Fruit fly (Drosophila melanogaster) whole organism, embryonic: Measurements from ENCODE around the gene dsf.

Experiments used
- Antp ChIP-seq: fragments of 200-800 bp; sonication (Bioruptor generic); optimal IDR thresholded peaks from 3 replicates; lab custom pipeline; 2016; ENCODE audit warnings: missing biosample characterization, missing genetic modification characterization
- BEAF-32 ChIP-seq: fragments of 200-800 bp; sonication (Bioruptor generic); optimal IDR thresholded peaks from 3 replicates; lab custom pipeline; 2017; ENCODE audit warnings: missing biosample characterization, missing genetic modification characterization, mild to moderate bottlenecking, moderate library complexity, missing genetic modification reagents
- Bteb2 ChIP-seq: fragments of 200-800 bp; sonication (Bioruptor generic); optimal IDR thresholded peaks from 2 replicates; lab custom pipeline; 2016; ENCODE audit warnings: missing biosample characterization, missing genetic modification characterization
- CG12071 ChIP-seq: fragments of 200-800 bp; sonication (Bioruptor generic); optimal IDR thresholded peaks from 3 replicates; lab custom pipeline; 2018; ENCODE audit warnings: missing biosample characterization, mild to moderate bottlenecking, missing genetic modification characterization
- CG12299 ChIP-seq: fragments of 200-800 bp; sonication (Bioruptor generic); optimal IDR thresholded peaks from 2 replicates; lab custom pipeline; 2018; ENCODE audit warnings: missing biosample characterization, mild to moderate bottlenecking, missing genetic modification characterization
- CG17802 ChIP-seq: fragments of 200-800 bp; sonication (Bioruptor generic); optimal IDR thresholded peaks from 2 replicates; lab custom pipeline; 2018; ENCODE audit warnings: missing biosample characterization, mild to moderate bottlenecking, missing genetic modification characterization, moderate library complexity
- CG2712 ChIP-seq: fragments of 200-800 bp; optimal IDR thresholded peaks from 3 replicates; lab custom pipeline; 2019; ENCODE audit warnings: missing biosample characterization, mild to moderate bottlenecking, missing genetic modification characterization, moderate library complexity
- CG2889 ChIP-seq: fragments of 200-800 bp; sonication (Bioruptor generic); IDR thresholded peaks from 3 replicates; pipeline ENCODE4 v1.3.6; 2022; ENCODE audit warnings: missing biosample characterization, missing genetic modification characterization
- CG30020 ChIP-seq: fragments of 200-800 bp; optimal IDR thresholded peaks from 2 replicates; lab custom pipeline; 2019; ENCODE audit warnings: missing biosample characterization, mild to moderate bottlenecking, missing genetic modification characterization, moderate library complexity
- CG32767 ChIP-seq: fragments of 200-800 bp; sonication (Bioruptor generic); IDR thresholded peaks from 2 replicates; pipeline ENCODE4 v1.3.6; 2022; ENCODE audit warnings: missing biosample characterization, missing genetic modification characterization
- CG34224 ChIP-seq: fragments of 200-800 bp; sonication (Bioruptor generic); IDR thresholded peaks from 3 replicates; pipeline ENCODE4 v1.3.6; 2022; ENCODE audit warnings: missing biosample characterization, missing genetic modification characterization; ENCODE audit not compliant: partially characterized antibody
- CG4360 ChIP-seq: fragments of 200-800 bp; sonication (Bioruptor generic); IDR thresholded peaks from 2 replicates; pipeline ENCODE4 v1.3.6; 2022; ENCODE audit warnings: missing biosample characterization, missing genetic modification characterization
- CG4424 ChIP-seq: fragments of 200-800 bp; sonication (Bioruptor generic); optimal IDR thresholded peaks from 3 replicates; lab custom pipeline; 2016; ENCODE audit warnings: missing biosample characterization, missing genetic modification characterization
- CG4854 ChIP-seq: fragments of 200-800 bp; sonication (Bioruptor generic); optimal IDR thresholded peaks from 2 replicates; lab custom pipeline; 2016; ENCODE audit warnings: missing biosample characterization, missing genetic modification characterization, inconsistent platforms
- CG6683 ChIP-seq: fragments of 200-800 bp; sonication (Bioruptor generic); optimal IDR thresholded peaks from 2 replicates; lab custom pipeline; 2017; ENCODE audit warnings: missing biosample characterization, mild to moderate bottlenecking, missing genetic modification characterization, missing genetic modification reagents
- CG9797 ChIP-seq: fragments of 200-800 bp; sonication (Bioruptor generic); optimal IDR thresholded peaks from 3 replicates; lab custom pipeline; 2018; ENCODE audit warnings: missing biosample characterization, mild to moderate bottlenecking, missing genetic modification characterization
- Dip2 ChIP-seq: fragments of 200-800 bp; sonication (Bioruptor generic); IDR thresholded peaks from 2 replicates; pipeline ENCODE4 v1.3.6; 2022; ENCODE audit warnings: missing biosample characterization, missing genetic modification characterization
- Drgx ChIP-seq: fragments of 200-800 bp; sonication (Bioruptor generic); IDR thresholded peaks from 2 replicates; pipeline ENCODE4 v1.3.6; 2022; ENCODE audit warnings: missing biosample characterization, missing genetic modification characterization
- ERR ChIP-seq: fragments of 200-800 bp; sonication (Bioruptor generic); optimal IDR thresholded peaks from 2 replicates; lab custom pipeline; 2016; ENCODE audit warnings: missing biosample characterization, missing genetic modification characterization
- Fer3 ChIP-seq: fragments of 200-800 bp; sonication (Bioruptor generic); optimal IDR thresholded peaks from 2 replicates; lab custom pipeline; 2018; ENCODE audit warnings: missing biosample characterization, mild to moderate bottlenecking, missing genetic modification characterization, moderate library complexity
- Hey ChIP-seq: fragments of 200-800 bp; sonication (Bioruptor generic); optimal IDR thresholded peaks from 3 replicates; lab custom pipeline; 2018; ENCODE audit warnings: missing biosample characterization, mild to moderate bottlenecking, missing genetic modification characterization
- Hr78 ChIP-seq, 2 experiments: fragments of 200-800 bp in 1 of 2; fragments of >200 bp in 1 of 2; sonication (Bioruptor generic) in 1 of 2; optimal IDR thresholded peaks; 2 replicates each; lab custom pipeline; 2017 to 2019; ENCODE audit warnings: missing biosample characterization in 2 of 2, missing genetic modification characterization in 2 of 2, mild to moderate bottlenecking in 1 of 2, moderate library complexity in 1 of 2
- Mes4 ChIP-seq: fragments of 200-800 bp; sonication (Bioruptor generic); optimal IDR thresholded peaks from 2 replicates; lab custom pipeline; 2016; ENCODE audit warnings: missing biosample characterization, missing genetic modification characterization
- Nf-YC ChIP-seq: fragments of 200-800 bp; optimal IDR thresholded peaks from 3 replicates; lab custom pipeline; 2019; ENCODE audit warnings: missing biosample characterization, mild to moderate bottlenecking, missing genetic modification characterization, moderate library complexity
- Opbp ChIP-seq: fragments of 200-800 bp; sonication (Bioruptor generic); IDR thresholded peaks from 3 replicates; pipeline ENCODE4 v1.3.6; 2022; ENCODE audit warnings: missing biosample characterization, missing genetic modification characterization; ENCODE audit not compliant: partially characterized antibody
- Pdp1 ChIP-seq, 2 experiments: fragments of 200-800 bp; sonication (Bioruptor generic); optimal IDR thresholded peaks; 3 replicates each; lab custom pipeline; 2016; ENCODE audit warnings: missing biosample characterization in 2 of 2, missing genetic modification characterization in 2 of 2, mild to moderate bottlenecking in 1 of 2, moderate library complexity in 1 of 2
- al ChIP-seq: fragments of 200-800 bp; sonication (Bioruptor generic); IDR thresholded peaks from 2 replicates; pipeline ENCODE4 v1.3.6; 2022; ENCODE audit warnings: missing biosample characterization, missing genetic modification characterization
- bcd ChIP-seq: fragments of 200-800 bp; sonication (Bioruptor generic); optimal IDR thresholded peaks from 2 replicates; lab custom pipeline; 2017; ENCODE audit warnings: missing biosample characterization, mild to moderate bottlenecking, missing genetic modification characterization
- bigmax ChIP-seq: fragments of 200-800 bp; sonication (Bioruptor generic); optimal IDR thresholded peaks from 2 replicates; lab custom pipeline; 2018; ENCODE audit warnings: missing biosample characterization, mild to moderate bottlenecking, missing genetic modification characterization
- caup ChIP-seq: fragments of 200-800 bp; sonication (Bioruptor generic); optimal IDR thresholded peaks from 3 replicates; lab custom pipeline; 2017; ENCODE audit warnings: missing biosample characterization, mild to moderate bottlenecking, missing genetic modification characterization, moderate library complexity; ENCODE audit not compliant: severe bottlenecking
- corto ChIP-seq: fragments of 200-800 bp; sonication (Bioruptor generic); optimal IDR thresholded peaks from 2 replicates; lab custom pipeline; 2016; ENCODE audit warnings: missing biosample characterization, mild to moderate bottlenecking, missing genetic modification characterization, moderate library complexity
- da ChIP-seq: fragments of 200-800 bp; sonication (Bioruptor generic); optimal IDR thresholded peaks from 2 replicates; lab custom pipeline; 2016; ENCODE audit warnings: missing biosample characterization, missing genetic modification characterization
- dan ChIP-seq: fragments of 200-800 bp; sonication (Bioruptor generic); IDR thresholded peaks from 2 replicates; pipeline ENCODE4 v1.3.6; 2022; ENCODE audit warnings: missing biosample characterization, missing genetic modification characterization
- disco-r ChIP-seq: fragments of 200-800 bp; sonication (Bioruptor generic); optimal IDR thresholded peaks from 2 replicates; lab custom pipeline; 2016; ENCODE audit warnings: missing biosample characterization, missing genetic modification characterization
- eve ChIP-seq, 2 experiments: fragments of >200 bp; optimal IDR thresholded peaks; 2 replicates each; lab custom pipeline; 2017; ENCODE audit warnings: missing biosample characterization in 2 of 2, missing genetic modification characterization in 2 of 2
- gsb-n ChIP-seq: fragments of 200-800 bp; sonication (Bioruptor generic); optimal IDR thresholded peaks from 3 replicates; lab custom pipeline; 2018; ENCODE audit warnings: missing biosample characterization, mild to moderate bottlenecking, missing genetic modification characterization
- klu ChIP-seq: fragments of 200-800 bp; sonication (Bioruptor generic); IDR thresholded peaks from 2 replicates; pipeline ENCODE4 v1.3.6; 2022; ENCODE audit warnings: missing biosample characterization, missing genetic modification characterization
- lilli ChIP-seq: fragments of 200-800 bp; sonication (Bioruptor generic); optimal IDR thresholded peaks from 3 replicates; lab custom pipeline; 2016; ENCODE audit warnings: missing biosample characterization, missing genetic modification characterization
- nerfin-2 ChIP-seq: fragments of 200-800 bp; sonication (Bioruptor generic); IDR thresholded peaks from 2 replicates; pipeline ENCODE4 v1.3.6; 2022; ENCODE audit warnings: missing biosample characterization, missing genetic modification characterization; ENCODE audit not compliant: partially characterized antibody
- pho ChIP-seq: fragments of 200-800 bp; sonication (Bioruptor generic); optimal IDR thresholded peaks from 2 replicates; lab custom pipeline; 2016; ENCODE audit warnings: missing biosample characterization, missing genetic modification characterization
- sens-2 ChIP-seq: fragments of 200-800 bp; sonication (Bioruptor generic); IDR thresholded peaks from 2 replicates; pipeline ENCODE4 v1.3.6; 2022; ENCODE audit warnings: missing biosample characterization, missing genetic modification characterization
- sna ChIP-seq: fragments of 200-800 bp; sonication (Bioruptor generic); IDR thresholded peaks from 2 replicates; pipeline ENCODE4 v1.3.6; 2022; ENCODE audit warnings: missing biosample characterization, missing genetic modification characterization; ENCODE audit not compliant: partially characterized antibody
- ssp ChIP-seq: fragments of 200-800 bp; sonication (Bioruptor generic); IDR thresholded peaks from 2 replicates; pipeline ENCODE4 v1.3.6; 2022; ENCODE audit warnings: missing biosample characterization, missing genetic modification characterization
- tll ChIP-seq, 2 experiments: fragments of 200-800 bp in 1 of 2; fragments of >200 bp in 1 of 2; sonication (Bioruptor generic) in 1 of 2; optimal IDR thresholded peaks; 2 replicates each; lab custom pipeline; 2017 to 2019; ENCODE audit warnings: missing biosample characterization in 2 of 2, missing genetic modification characterization in 2 of 2, mild to moderate bottlenecking in 1 of 2, moderate library complexity in 1 of 2
- tup ChIP-seq: fragments of 200-800 bp; sonication (Bioruptor generic); optimal IDR thresholded peaks from 2 replicates; lab custom pipeline; 2016; ENCODE audit warnings: missing biosample characterization, mild to moderate bottlenecking, missing genetic modification characterization, moderate library complexity
- vnd ChIP-seq: fragments of 200-800 bp; sonication (Bioruptor generic); IDR thresholded peaks from 3 replicates; pipeline ENCODE4 v1.3.6; 2022; ENCODE audit warnings: missing biosample characterization, missing genetic modification characterization; ENCODE audit not compliant: partially characterized antibody
- zf30C ChIP-seq: fragments of 200-800 bp; sonication (Bioruptor generic); optimal IDR thresholded peaks from 3 replicates; lab custom pipeline; 2018; ENCODE audit warnings: missing biosample characterization, mild to moderate bottlenecking, missing genetic modification characterization

dsf gene

DNA sequence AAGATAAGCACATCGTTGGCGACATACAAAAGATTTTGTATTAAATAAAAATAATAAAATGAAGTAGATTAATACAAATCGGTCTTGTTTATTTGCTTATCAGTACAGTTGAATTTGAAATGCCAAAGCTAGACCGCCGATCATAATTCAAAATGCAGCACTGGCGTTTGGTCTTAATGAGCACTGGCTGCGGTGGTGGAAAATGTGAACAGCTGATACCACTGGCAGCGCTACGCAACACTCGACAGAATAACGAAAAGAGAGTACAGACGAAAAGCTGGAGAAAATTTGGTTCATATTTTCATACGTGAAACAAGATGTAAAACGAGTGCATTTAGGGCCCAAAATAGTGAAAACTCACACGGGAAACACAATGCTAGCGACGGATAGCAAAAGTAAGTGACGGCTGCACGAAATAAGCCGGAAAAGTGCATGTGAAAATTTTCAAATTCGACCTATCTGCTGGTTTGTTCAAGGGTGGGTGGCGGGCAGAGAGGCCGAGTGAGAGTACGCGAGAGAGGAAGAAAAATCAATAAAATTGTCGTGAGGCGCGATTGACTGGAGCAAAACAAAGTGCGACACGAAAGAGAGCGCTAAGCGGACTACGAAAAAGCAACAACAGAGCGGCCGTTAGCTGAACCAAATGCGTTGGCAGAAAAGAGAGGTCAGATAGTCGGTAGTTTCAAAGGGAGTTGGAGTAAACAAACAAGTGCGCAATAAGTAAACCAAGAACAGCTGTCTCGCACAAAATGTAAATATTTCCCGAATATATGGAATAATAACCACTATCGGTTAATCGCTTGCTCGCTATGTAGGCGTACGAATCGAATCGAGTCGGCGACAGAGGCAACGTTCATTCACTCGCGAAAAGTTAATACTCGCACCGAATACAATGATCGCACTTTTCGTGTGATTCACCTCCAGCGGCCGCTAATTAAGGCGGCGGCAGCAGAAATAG, 18.6 kb upstream of the dsf start, which contains the start of gene bchs (continued):
- peak; percentile 87 for TF ChIP-seq da (GFP tag; lab: Kevin White, UChicago)
- peak; percentile 67 for TF ChIP-seq Antp (GFP tag; lab: Kevin White, UChicago)
- TF ChIP-seq gsb-n (tag; lab: Kevin White, UChicago): no peak
- TF ChIP-seq CG9797 (GFP tag; lab: Kevin White, UChicago): peak; percentile 17
- peak; percentile 92 for TF ChIP-seq Hey (tag; lab: Kevin White, UChicago)
- TF ChIP-seq disco-r: peak; percentile 90
- peak; percentile 69; the same call in 1 of the 2 replicates for TF ChIP-seq CG32767
- peak; percentile 43 for TF ChIP-seq lilli (GFP tag; lab: Kevin White, UChicago)
- TF ChIP-seq CG17802: peak; percentile 62
- TF ChIP-seq Mes4 (GFP tag; lab: Kevin White, UChicago): peak; percentile 88
- TF ChIP-seq eve (GFP tag; optimal IDR thresholded peaks at IDR 0.05; lab: Kevin White, UChicago): no peak
- peak; percentile 93 for TF ChIP-seq CG6683 (GFP tag; lab: Kevin White, UChicago)
- peak in 1 of 2 experiments; percentile 62 for TF ChIP-seq Pdp1 (GFP tag; optimal IDR thresholded peaks at IDR 0.05; lab: Kevin White, UChicago)
- no peak for TF ChIP-seq Nf-YC (tag; lab: Kevin White, UChicago)
- no peak for TF ChIP-seq CG30020 (tag; lab: Kevin White, UChicago)
- no peak for TF ChIP-seq CG2889 (GFP tag; lab: Robert Waterston, UW)
- peak in 1 of 2 experiments; percentile 77 for TF ChIP-seq tll (GFP tag; optimal IDR thresholded peaks at IDR 0.05; lab: Kevin White, UChicago)
- peak; percentile 82 for TF ChIP-seq pho (GFP tag; lab: Kevin White, UChicago)
- peak; percentile 63 for TF ChIP-seq CG34224 (GFP tag; lab: Robert Waterston, UW)
- peak; percentile 44; the same call in 2 of the 3 replicates for TF ChIP-seq Opbp (GFP tag; lab: Robert Waterston, UW)
- no peak for TF ChIP-seq CG4854 (GFP tag; lab: Kevin White, UChicago)
- TF ChIP-seq Bteb2 (GFP tag; lab: Kevin White, UChicago): peak; percentile 79
- no peak for TF ChIP-seq CG2712 (tag; lab: Kevin White, UChicago)
- peak; percentile 33 for TF ChIP-seq BEAF-32 (GFP tag; lab: Kevin White, UChicago)
- TF ChIP-seq corto (GFP tag; lab: Kevin White, UChicago): no peak
- no peak for TF ChIP-seq Drgx
- peak in 1 of 2 experiments; percentile 81 for TF ChIP-seq Hr78 (GFP tag; optimal IDR thresholded peaks at IDR 0.05; lab: Kevin White, UChicago)
- no peak for TF ChIP-seq vnd (GFP tag; lab: Robert Waterston, UW)
- peak; percentile 73 for TF ChIP-seq tup (GFP tag; lab: Kevin White, UChicago)
- TF ChIP-seq ERR (GFP tag; lab: Kevin White, UChicago): peak; percentile 75
- TF ChIP-seq dan (GFP tag; lab: Robert Waterston, UW): no peak
- peak; percentile 96 for TF ChIP-seq caup
- no peak for TF ChIP-seq nerfin-2 (GFP tag; lab: Robert Waterston, UW)
- peak; percentile 91 for TF ChIP-seq CG12299 (tag; lab: Kevin White, UChicago)
- no peak for TF ChIP-seq CG4424
- peak; percentile 41 for TF ChIP-seq zf30C (GFP tag; lab: Kevin White, UChicago)
- TF ChIP-seq klu (GFP tag; lab: Robert Waterston, UW): no peak
- TF ChIP-seq ssp (GFP tag; lab: Robert Waterston, UW): no peak
- TF ChIP-seq sna (GFP tag; lab: Robert Waterston, UW): peak; percentile 68
- TF ChIP-seq sens-2 (GFP tag; lab: Robert Waterston, UW): peak; percentile 68; the same call in 1 of the 2 replicates
- no peak for TF ChIP-seq al
- peak; percentile 83 for TF ChIP-seq bcd
- peak; percentile 91 for TF ChIP-seq CG4360 (GFP tag; lab: Robert Waterston, UW)
- no peak for TF ChIP-seq Dip2 (GFP tag; lab: Robert Waterston, UW)
- TF ChIP-seq Fer3 (tag; lab: Kevin White, UChicago): peak; percentile 88
- peak; percentile 77 for TF ChIP-seq bigmax (GFP tag; lab: Kevin White, UChicago)
- TF ChIP-seq CG12071 (GFP tag; lab: Kevin White, UChicago): peak; percentile 97
